Worm (Caenorhabditis elegans) whole organism, L4/young adult: ENCODE measurements around the gene Y41C4A.21.

ENCODE experiments used
- W03F9.2 ChIP-seq: fragments of 150-350 bp; optimal IDR thresholded peaks from 2 replicates; lab custom pipeline; 2014; ENCODE audit warnings: missing biosample characterization, missing genetic modification characterization
- dao-5 ChIP-seq: sonication (generic microtip); optimal IDR thresholded peaks from 2 replicates; lab custom pipeline; 2016; ENCODE audit warnings: missing genotype, missing genetic modification characterization, moderate library complexity, missing compliant biosample characterization
- him-1 ChIP-seq: sonication (generic microtip); optimal IDR thresholded peaks from 2 replicates; lab custom pipeline; 2016; ENCODE audit warnings: missing genotype, missing genetic modification reagents, missing genetic modification characterization, missing compliant biosample characterization

- TF ChIP-seq W03F9.2 (tag; lab: Kevin White, UChicago) (no peak), him-1 (tag; lab: Kevin White, UChicago) (no peak), dao-5 (no peak)
Measured at ce11 chrIII:11750232-11750631, 18.1 kb downstream of the Y41C4A.21 start.
